Worm (Caenorhabditis elegans): Measurements from ENCODE around the gene T09F3.2.

ce11 chrII:10373016-10373415 lies 17.9 kb upstream of the T09F3.2 start:
- TF ChIP-seq gmeb-1 (tag; optimal IDR thresholded peaks at IDR 0.05) (no peak), nhr-12 (tag; optimal IDR thresholded peaks at IDR 0.05) (no peak), nhr-237 (tag; optimal IDR thresholded peaks at IDR 0.05) (no peak)

Measured in whole organism, L2 larva.